Worm (Caenorhabditis elegans): ENCODE data around the gene pfd-5.
A peak's percentile ranks its signal among the peaks of the same experiment; 100 is the strongest.

Gene pfd-5

DNA sequence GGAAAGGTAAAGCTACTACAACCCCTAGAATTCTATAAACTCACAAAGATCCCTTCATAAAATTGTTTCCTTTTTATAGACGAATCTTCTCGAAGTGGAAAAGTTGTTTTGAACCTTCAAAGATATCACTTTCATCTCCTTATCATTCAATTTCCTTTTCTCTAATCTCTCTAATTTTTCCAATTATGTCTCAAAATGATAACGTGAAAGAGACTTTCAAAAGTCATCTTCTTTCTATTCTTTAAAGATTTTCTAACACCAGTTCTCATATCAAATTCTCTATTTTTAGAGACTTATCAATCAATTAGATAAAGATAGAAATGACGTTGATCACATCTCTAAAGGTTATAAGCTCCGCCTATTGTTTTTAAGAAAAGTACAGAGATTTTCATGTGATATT lies 783 bp upstream of the pfd-5 start (continued):
- no peak for TF ChIP-seq lin-15B (tag; optimal IDR thresholded peaks at IDR 0.05)
- no peak for TF ChIP-seq mep-1 (tag; optimal IDR thresholded peaks at IDR 0.05)
- no peak for TF ChIP-seq hlh-17 (GFP tag; optimal IDR thresholded peaks at IDR 0.05; ENCODE audit: borderline replicate concordance)
- no peak for TF ChIP-seq fkh-8 (tag; optimal IDR thresholded peaks at IDR 0.05)
- no peak for TF ChIP-seq vab-15 (tag; optimal IDR thresholded peaks at IDR 0.05)
- no peak for TF ChIP-seq nhr-20 (tag; optimal IDR thresholded peaks at IDR 0.05)
- TF ChIP-seq tbx-2 (tag; optimal IDR thresholded peaks at IDR 0.05): no peak
- TF ChIP-seq unc-62 (GFP tag; optimal IDR thresholded peaks at IDR 0.05): no peak
- TF ChIP-seq zag-1 (tag; optimal IDR thresholded peaks at IDR 0.05): no peak
- TF ChIP-seq lin-39 (tag; optimal IDR thresholded peaks at IDR 0.05): no peak
- no peak for TF ChIP-seq nhr-12 (tag; optimal IDR thresholded peaks at IDR 0.05)
- no peak for TF ChIP-seq mdl-1 (tag; optimal IDR thresholded peaks at IDR 0.05)
- TF ChIP-seq lin-14 (GFP tag; optimal IDR thresholded peaks at IDR 0.05): peak; percentile 22
- TF ChIP-seq lin-13 (GFP tag; optimal IDR thresholded peaks at IDR 0.05): no peak
- no peak for TF ChIP-seq nhr-11 (tag; optimal IDR thresholded peaks at IDR 0.05)
- TF ChIP-seq nhr-76 (tag; optimal IDR thresholded peaks at IDR 0.05): no peak
- no peak for TF ChIP-seq unc-98 (GFP tag; IDR thresholded peaks at IDR 0.05)
- no peak for TF ChIP-seq egl-13 (tag; optimal IDR thresholded peaks at IDR 0.05)
- no peak for TF ChIP-seq ama-1 (optimal IDR thresholded peaks at IDR 0.05)
- TF ChIP-seq fkh-10 (GFP tag; optimal IDR thresholded peaks at IDR 0.05): no peak
- no peak for TF ChIP-seq tlp-1 (tag; optimal IDR thresholded peaks at IDR 0.05)
- TF ChIP-seq F16B12.6 (tag; optimal IDR thresholded peaks at IDR 0.05): no peak
- peak in 1 of 2 experiments; percentile 6 for TF ChIP-seq lin-35 (GFP tag; optimal IDR thresholded peaks at IDR 0.05)
- TF ChIP-seq grh-1 (GFP tag; IDR thresholded peaks at IDR 0.05): no peak
- no peak for TF ChIP-seq zip-4 (GFP tag; optimal IDR thresholded peaks at IDR 0.05)
- peak; percentile 3 to 24 for TF ChIP-seq lsy-2 (tag; optimal IDR thresholded peaks at IDR 0.05)

- TF ChIP-seq elt-3 (tag; optimal IDR thresholded peaks at IDR 0.05): no peak
- no peak for TF ChIP-seq efl-1 (optimal IDR thresholded peaks at IDR 0.05)
- TF ChIP-seq efl-1 (GFP tag; optimal IDR thresholded peaks at IDR 0.05 in 1 of 2): no peak
- TF ChIP-seq unc-62 (GFP tag; optimal IDR thresholded peaks at IDR 0.05): no peak
- TF ChIP-seq rnt-1 (tag; optimal IDR thresholded peaks at IDR 0.05): no peak
- TF ChIP-seq unc-98 (GFP tag; IDR thresholded peaks at IDR 0.05): no peak
- no peak for TF ChIP-seq ceh-82 (tag; optimal IDR thresholded peaks at IDR 0.05)
- TF ChIP-seq lin-15B (tag; optimal IDR thresholded peaks at IDR 0.05): no peak
- TF ChIP-seq nhr-85 (tag): no peak
- TF ChIP-seq grh-1 (GFP tag; IDR thresholded peaks at IDR 0.05): no peak
- no peak for TF ChIP-seq nhr-20 (tag; optimal IDR thresholded peaks at IDR 0.05)
- no peak for TF ChIP-seq nhr-19 (GFP tag; conservative IDR thresholded peaks at IDR 0.05)
- no peak for TF ChIP-seq ceh-63 (GFP tag; optimal IDR thresholded peaks at IDR 0.05)
- TF ChIP-seq lsy-2 (tag; optimal IDR thresholded peaks at IDR 0.05): no peak
- TF ChIP-seq isw-1 (GFP tag; IDR thresholded peaks at IDR 0.05): no peak
- TF ChIP-seq Y116A8C.19 (tag; optimal IDR thresholded peaks at IDR 0.05; ENCODE audit: borderline replicate concordance): no peak
- no peak for TF ChIP-seq lin-13 (GFP tag; optimal IDR thresholded peaks at IDR 0.05)
- TF ChIP-seq ama-1 (optimal IDR thresholded peaks at IDR 0.05): no peak
- no peak for TF ChIP-seq lin-14 (GFP tag; optimal IDR thresholded peaks at IDR 0.05)
Measured at ce11 chrIII:7197973-7198372, 711 bp downstream of the pfd-5 start, which contains the start of gene exos-9. Gene exos-9 (minus strand): TSS chrIII:7198073.

DNA sequence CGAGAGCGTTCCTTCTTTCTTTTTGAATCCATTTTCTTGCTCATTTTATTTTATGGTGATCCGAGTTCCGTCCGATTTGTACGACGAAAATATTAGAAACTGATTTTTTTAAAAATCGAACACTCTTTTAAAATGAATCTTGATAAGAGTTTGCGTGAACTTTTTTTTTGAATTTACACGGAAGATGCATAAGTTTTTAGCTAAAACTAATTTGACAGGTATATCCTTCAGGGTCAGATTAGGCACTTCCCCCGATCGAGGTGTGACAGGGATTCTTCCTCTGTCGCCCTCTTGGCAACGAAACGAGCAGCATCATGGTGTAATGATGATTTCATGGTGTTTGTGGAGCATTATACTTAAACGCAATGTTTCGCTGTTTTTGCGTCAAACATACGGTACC lies 3.4 kb downstream of the pfd-5 start, which contains the start of gene F37C12.18:
TSS of gene F37C12.18 (minus strand) at position 101 of the 400 bp plus-strand sequence.
- TF ChIP-seq lin-13 (GFP tag; optimal IDR thresholded peaks at IDR 0.05) (no peak), rnt-1 (tag; optimal IDR thresholded peaks at IDR 0.05) (no peak), lin-35 (GFP tag; optimal IDR thresholded peaks at IDR 0.05) (no peak), nhr-90 (tag; optimal IDR thresholded peaks at IDR 0.05; ENCODE audit: poor library complexity) (no peak), lsy-2 (tag; optimal IDR thresholded peaks at IDR 0.05) (no peak), ceh-8 (GFP tag; optimal IDR thresholded peaks at IDR 0.05) (no peak), ceh-90 (tag; optimal IDR thresholded peaks at IDR 0.05) (no peak), efl-1 (optimal IDR thresholded peaks at IDR 0.05) (no peak), efl-1 (GFP tag; optimal IDR thresholded peaks at IDR 0.05 in 1 of 2) (peak in 1 of 2 experiments; percentile 49)

Data from whole organism, L1 larva.